Worm (Caenorhabditis elegans) whole organism, midembryonic: ENCODE data around the gene sax-1.

Source experiments
- T22C8.4 ChIP-seq: fragments of 200-800 bp; sonication (Bioruptor generic); IDR thresholded peaks from 2 replicates; pipeline ENCODE4 v1.3.6; 2022; ENCODE audit warnings: missing genetic modification characterization, missing compliant biosample characterization
- cog-1 ChIP-seq: sonication (generic microtip); optimal IDR thresholded peaks from 2 replicates; lab custom pipeline; 2016; ENCODE audit warnings: missing genetic modification characterization, missing compliant biosample characterization
- flt-1 ChIP-seq: fragments of 200-800 bp; sonication (Bioruptor generic); IDR thresholded peaks from 2 replicates; pipeline ENCODE4 v1.3.6; 2022; ENCODE audit warnings: missing genetic modification characterization, missing compliant biosample characterization
- klf-2 ChIP-seq: fragments of 200-800 bp; sonication (Bioruptor generic); conservative IDR thresholded peaks from 2 replicates; pipeline ENCODE4 v1.3.6; 2022; ENCODE audit warnings: missing genetic modification reagents, missing genetic modification characterization, missing compliant biosample characterization
- med-1 ChIP-seq: sonication (generic microtip); optimal IDR thresholded peaks from 2 replicates; lab custom pipeline; 2017; ENCODE audit warnings: missing genetic modification characterization, mild to moderate bottlenecking, missing compliant biosample characterization, antibody characterized with exemption, missing genetic modification reagents; ENCODE audit not compliant: insufficient read depth
- ref-1 ChIP-seq: fragments of 200-800 bp; sonication (Bioruptor generic); conservative IDR thresholded peaks from 2 replicates; pipeline ENCODE4 v1.3.6; 2022; ENCODE audit warnings: missing genetic modification reagents, missing genetic modification characterization, missing compliant biosample characterization
- tab-1 ChIP-seq: fragments of 200-800 bp; sonication (Bioruptor generic); IDR thresholded peaks from 2 replicates; pipeline ENCODE4 v1.3.6; 2022; ENCODE audit warnings: missing genetic modification characterization, missing compliant biosample characterization
- ztf-23 ChIP-seq: fragments of 200-800 bp; sonication (Bioruptor generic); IDR thresholded peaks from 2 replicates; pipeline ENCODE4 v1.3.6; 2022; ENCODE audit warnings: missing genetic modification reagents, missing genetic modification characterization, missing compliant biosample characterization
- ztf-29 ChIP-seq: fragments of 200-800 bp; sonication (Bioruptor generic); IDR thresholded peaks from 2 replicates; pipeline ENCODE4 v1.3.6; 2022; ENCODE audit warnings: missing genetic modification reagents, missing genetic modification characterization, missing compliant biosample characterization

sax-1 gene

DNA sequence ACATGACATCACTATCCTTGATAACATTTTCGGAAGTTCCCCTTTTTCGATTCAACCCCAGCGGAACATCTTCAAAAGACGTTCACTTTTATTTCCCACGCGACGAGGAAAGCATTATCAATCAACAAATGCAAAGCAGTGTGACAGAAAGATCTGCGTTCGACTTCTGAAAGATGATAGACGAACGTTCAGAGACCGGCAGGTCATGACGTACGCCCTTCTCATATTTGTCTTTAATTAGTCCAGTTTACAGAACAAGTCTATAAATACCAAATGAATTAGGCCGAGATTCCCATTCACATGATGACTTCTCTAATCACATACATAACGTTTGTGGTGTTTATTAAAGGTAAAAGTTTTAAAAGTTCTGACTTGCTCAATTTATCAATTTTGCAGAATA is 4.7 kb upstream of the sax-1 start, which contains the start of gene R11G1.11:
Gene R11G1.11 (plus strand): TSS at position 301 of the 400 bp plus-strand sequence.
- TF ChIP-seq med-1 (GFP tag; lab: Kevin White, UChicago) (no peak), klf-2 (GFP tag; lab: Robert Waterston, UW) (no peak), ref-1 (no peak)

DNA sequence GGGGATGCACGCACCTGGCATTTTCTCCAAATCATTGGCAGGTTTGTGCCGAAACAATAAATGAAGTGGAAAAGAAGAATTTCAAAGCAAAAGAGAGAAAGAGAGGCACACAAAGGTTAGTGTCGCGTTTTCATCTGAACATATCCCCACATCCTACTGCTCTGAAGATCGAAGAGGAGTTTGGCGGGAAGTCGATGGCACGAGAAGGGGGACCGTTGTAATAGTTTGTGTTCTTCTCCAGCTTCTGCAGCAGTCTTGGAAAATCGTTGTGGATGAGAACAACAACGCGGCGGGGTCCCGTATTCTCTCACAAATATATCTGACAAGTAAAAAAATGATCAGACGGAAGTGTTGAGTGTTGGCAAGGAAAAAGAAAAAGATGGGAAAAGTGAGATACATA is 4.0 kb downstream of the sax-1 start:
- TF ChIP-seq ztf-29: no peak
- TF ChIP-seq klf-2 (GFP tag; lab: Robert Waterston, UW): no peak
- no peak for TF ChIP-seq med-1 (GFP tag; lab: Kevin White, UChicago)
- no peak for TF ChIP-seq T22C8.4 (GFP tag; lab: Robert Waterston, UW)
- TF ChIP-seq ref-1: no peak
- TF ChIP-seq ztf-23 (GFP tag; lab: Robert Waterston, UW): no peak
- no peak for TF ChIP-seq cog-1

DNA sequence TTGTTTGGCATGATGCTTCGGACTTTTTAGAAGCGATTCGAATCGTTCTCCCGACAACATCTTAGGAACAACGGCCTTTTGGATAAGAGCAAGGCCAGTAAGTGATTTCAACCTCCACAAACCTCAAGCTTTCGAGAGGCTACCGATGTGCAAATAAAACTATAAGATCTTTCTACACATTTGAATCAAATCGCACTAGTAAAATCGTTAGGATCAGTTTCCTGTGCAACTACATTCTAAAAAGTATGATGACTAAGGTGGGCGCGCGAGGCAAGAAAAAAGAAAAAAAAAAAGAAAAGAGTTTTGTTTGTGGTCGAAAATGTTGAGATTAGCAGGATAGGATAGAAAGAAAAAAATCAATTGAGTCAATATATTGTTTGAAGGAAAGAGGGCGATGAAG is 5.2 kb downstream of the sax-1 start, which contains the start of gene tmem-24:
Gene tmem-24 (minus strand): TSS at position 101 of the 400 bp plus-strand sequence.
- TF ChIP-seq tab-1 (GFP tag; lab: Robert Waterston, UW) (no peak), T22C8.4 (GFP tag; lab: Robert Waterston, UW) (no peak), cog-1 (no peak), klf-2 (GFP tag; lab: Robert Waterston, UW) (no peak), ztf-23 (GFP tag; lab: Robert Waterston, UW) (no peak)

DNA sequence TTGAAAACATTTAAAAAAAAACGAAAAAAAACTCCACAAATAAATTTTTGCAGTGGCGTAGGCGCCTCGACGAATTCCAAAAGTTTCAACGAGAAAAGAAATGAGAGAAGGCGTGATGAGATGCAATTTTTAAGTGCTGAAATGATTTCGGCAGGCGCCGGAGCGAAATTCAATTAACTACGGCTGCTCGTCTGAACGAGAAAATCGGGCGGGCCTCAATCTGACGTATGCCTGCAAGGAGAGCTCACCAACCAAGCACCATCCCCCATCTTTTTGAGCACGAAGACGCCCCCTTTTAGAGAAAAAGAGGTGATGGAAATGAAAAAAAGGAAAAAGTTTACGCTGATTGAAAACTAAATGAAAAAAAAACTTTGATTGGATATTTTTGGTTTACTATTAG is 15.2 kb downstream of the sax-1 start:
- TF ChIP-seq flt-1 (GFP tag; lab: Robert Waterston, UW) (no peak), ztf-29 (no peak), ref-1 (no peak)

DNA sequence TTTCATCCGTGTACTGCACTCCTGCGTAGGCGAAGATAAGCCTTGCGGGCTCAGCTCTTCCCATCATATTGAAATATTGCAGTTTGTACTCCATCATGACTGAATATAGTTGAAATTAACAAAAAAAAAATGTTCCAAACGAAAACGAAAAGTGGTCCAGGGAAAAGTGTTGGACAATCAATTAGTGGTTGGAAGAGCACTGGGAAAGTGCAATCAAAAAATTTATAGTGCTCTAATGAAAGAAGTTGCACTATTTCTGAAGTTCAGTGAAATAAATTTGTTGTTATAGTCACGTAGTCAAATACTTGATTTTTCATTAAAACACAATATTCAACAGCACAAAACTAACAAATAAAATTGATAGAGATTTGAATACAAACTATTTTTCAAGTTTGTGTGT is 16.3 kb downstream of the sax-1 start, which contains the start of gene gst-11:
Gene gst-11 (minus strand): TSS at position 101 of the 400 bp plus-strand sequence.
- TF ChIP-seq cog-1: no peak
- TF ChIP-seq ztf-29: no peak
- TF ChIP-seq klf-2 (GFP tag; lab: Robert Waterston, UW): no peak
- TF ChIP-seq tab-1 (GFP tag; lab: Robert Waterston, UW): no peak
- no peak for TF ChIP-seq T22C8.4 (GFP tag; lab: Robert Waterston, UW)
- no peak for TF ChIP-seq flt-1 (GFP tag; lab: Robert Waterston, UW)
- no peak for TF ChIP-seq med-1 (GFP tag; lab: Kevin White, UChicago)
- TF ChIP-seq ztf-23 (GFP tag; lab: Robert Waterston, UW): no peak
- no peak for TF ChIP-seq ref-1

DNA sequence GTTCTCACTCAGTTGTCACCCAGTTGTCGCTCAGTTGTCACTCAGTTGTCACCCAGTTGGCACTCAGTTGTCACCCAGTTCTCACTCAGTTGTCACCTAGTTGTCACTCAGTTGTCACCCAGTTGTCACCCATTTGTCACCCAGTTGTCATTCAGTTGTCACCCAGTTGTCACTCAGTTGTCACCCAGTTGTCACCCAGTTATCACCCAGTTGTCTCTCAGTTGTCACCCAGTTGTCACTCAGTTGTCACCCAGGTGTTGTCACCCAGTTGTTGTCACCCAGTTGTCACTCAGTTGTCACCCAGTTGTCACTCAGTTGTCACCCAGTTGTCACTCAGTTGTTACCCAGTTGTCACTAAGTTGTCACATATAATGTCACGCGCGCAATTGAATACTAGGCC is 18.4 kb downstream of the sax-1 start:
- TF ChIP-seq ref-1: peak; percentile 43; the same call in 1 of the 2 replicates
- no peak for TF ChIP-seq flt-1 (GFP tag; lab: Robert Waterston, UW)
- TF ChIP-seq klf-2 (GFP tag; lab: Robert Waterston, UW): 0 out of 2 replicates have a peak, but pooled peaks have one; percentile 37
- TF ChIP-seq ztf-29: peak; percentile 49; the same call in 1 of the 2 replicates
- no peak for TF ChIP-seq med-1 (GFP tag; lab: Kevin White, UChicago)
- peak; percentile 23; the same call in 1 of the 2 replicates for TF ChIP-seq ztf-23 (GFP tag; lab: Robert Waterston, UW)
- TF ChIP-seq cog-1: no peak
- TF ChIP-seq tab-1 (GFP tag; lab: Robert Waterston, UW): peak; percentile 77
- no peak for TF ChIP-seq T22C8.4 (GFP tag; lab: Robert Waterston, UW)

DNA sequence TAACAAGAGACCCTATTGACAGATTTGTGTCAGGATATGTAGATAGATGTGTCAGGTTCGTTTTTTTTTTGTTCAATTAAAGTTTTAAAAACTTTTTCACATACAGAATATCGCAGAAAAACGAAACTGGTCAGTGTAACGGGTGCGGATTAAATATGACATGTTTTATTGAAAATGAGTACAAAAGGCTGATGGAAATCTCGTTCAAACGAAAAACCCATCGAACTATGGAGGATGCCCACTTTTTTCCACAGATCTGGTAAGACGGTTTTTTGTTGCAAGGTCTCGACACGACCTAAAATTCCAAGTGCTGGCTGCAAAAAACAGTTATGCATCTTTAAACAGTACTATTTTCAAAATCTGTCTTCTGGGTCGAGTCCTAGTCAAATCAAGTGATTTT is 19.9 kb downstream of the sax-1 start:
- no peak for TF ChIP-seq T22C8.4 (GFP tag; lab: Robert Waterston, UW)

DNA sequence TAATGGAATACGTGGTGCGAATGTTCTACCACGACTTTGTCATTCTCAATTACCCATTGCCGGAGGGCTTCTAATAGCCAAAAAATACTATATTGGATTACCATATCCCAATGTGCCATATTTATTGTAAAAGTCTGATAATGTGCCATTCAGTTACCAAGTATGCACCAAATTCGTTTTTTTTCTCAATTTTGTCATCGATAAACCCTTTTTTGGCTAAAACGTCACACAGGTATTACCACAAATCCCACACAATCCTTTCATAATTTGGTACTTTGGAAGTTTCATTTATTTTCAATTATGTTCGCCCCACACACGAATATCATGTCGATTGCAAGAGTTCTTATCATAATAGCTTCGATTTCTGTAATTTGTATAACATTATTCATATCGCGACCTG is 21.9 kb downstream of the sax-1 start, which contains the start of gene vep-2:
Gene vep-2 (plus strand): TSS at position 301 of the 400 bp plus-strand sequence.
- TF ChIP-seq ztf-23 (GFP tag; lab: Robert Waterston, UW): no peak
- no peak for TF ChIP-seq flt-1 (GFP tag; lab: Robert Waterston, UW)
- TF ChIP-seq T22C8.4 (GFP tag; lab: Robert Waterston, UW): no peak
- TF ChIP-seq ref-1: no peak
- no peak for TF ChIP-seq med-1 (GFP tag; lab: Kevin White, UChicago)
- TF ChIP-seq klf-2 (GFP tag; lab: Robert Waterston, UW): no peak
- TF ChIP-seq tab-1 (GFP tag; lab: Robert Waterston, UW): no peak
- no peak for TF ChIP-seq cog-1

DNA sequence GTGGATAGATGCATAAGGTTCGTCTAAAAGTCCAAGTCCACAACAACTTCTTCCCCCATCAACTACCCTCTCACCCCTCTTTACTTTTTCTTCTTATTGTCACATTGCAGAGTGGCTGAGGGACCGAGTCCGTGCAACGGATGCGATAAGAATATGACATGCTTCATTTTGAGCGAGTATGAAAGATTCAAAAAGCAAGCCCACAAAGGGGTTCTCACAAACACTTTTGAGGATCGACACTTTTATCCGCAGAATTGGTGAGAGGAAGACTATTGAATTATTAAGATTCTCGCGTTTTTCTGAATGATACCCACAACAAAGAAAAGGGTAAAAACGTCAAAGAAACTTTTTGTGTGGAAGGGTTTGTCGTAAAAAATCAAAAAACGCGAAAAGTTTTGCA is 24.4 kb downstream of the sax-1 start:
- TF ChIP-seq ref-1 (no peak), klf-2 (GFP tag; lab: Robert Waterston, UW) (no peak), ztf-23 (GFP tag; lab: Robert Waterston, UW) (no peak), flt-1 (GFP tag; lab: Robert Waterston, UW) (no peak), ztf-29 (no peak), cog-1 (no peak), tab-1 (GFP tag; lab: Robert Waterston, UW) (no peak), T22C8.4 (GFP tag; lab: Robert Waterston, UW) (no peak), med-1 (GFP tag; lab: Kevin White, UChicago) (no peak)

DNA sequence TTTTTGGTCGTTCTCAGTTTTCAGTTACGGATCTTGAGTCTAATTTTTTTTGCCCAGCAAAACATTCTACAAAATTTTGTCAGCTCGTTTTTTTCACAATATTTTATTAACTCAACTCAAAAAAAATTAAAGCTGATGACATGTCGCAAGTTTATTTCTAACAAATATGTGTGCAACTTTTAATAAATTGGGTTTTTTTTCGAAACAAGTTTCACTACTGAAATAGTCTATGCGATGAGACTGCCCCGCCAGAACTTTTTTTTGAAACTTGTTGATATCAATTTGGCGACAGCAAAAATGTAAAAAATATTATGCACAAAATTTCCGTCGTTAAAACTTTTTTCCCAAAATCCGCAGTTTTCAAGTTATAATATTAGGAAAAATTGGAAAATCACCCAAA is 26.8 kb downstream of the sax-1 start, which contains the start of gene C18B2.2:
Gene C18B2.2 (plus strand): TSS at position 301 of the 400 bp plus-strand sequence.
- TF ChIP-seq flt-1 (GFP tag; lab: Robert Waterston, UW) (no peak), ztf-29 (no peak), T22C8.4 (GFP tag; lab: Robert Waterston, UW) (no peak), tab-1 (GFP tag; lab: Robert Waterston, UW) (no peak)

DNA sequence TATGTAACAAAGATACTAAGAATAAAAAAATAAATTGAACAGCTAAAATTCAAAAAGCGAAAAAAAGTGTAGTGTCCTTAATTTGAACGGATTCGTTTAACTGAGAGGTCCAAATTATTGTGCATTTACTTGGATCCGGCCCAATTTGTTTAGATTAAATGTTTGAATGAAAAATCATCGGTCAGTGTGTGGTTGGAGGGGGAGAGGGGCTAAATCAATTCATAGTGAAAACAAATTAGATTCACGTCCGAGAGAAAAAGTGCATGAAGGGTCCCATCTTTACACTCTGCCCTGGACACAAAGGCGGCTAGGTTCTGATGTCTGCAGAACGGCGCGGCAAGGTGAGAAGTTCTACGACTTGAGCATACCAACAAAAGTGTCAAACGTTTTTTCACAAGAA is 31.1 kb downstream of the sax-1 start:
- no peak for TF ChIP-seq cog-1
- TF ChIP-seq tab-1 (GFP tag; lab: Robert Waterston, UW): no peak
- TF ChIP-seq klf-2 (GFP tag; lab: Robert Waterston, UW): no peak
- TF ChIP-seq ztf-29: no peak
- TF ChIP-seq T22C8.4 (GFP tag; lab: Robert Waterston, UW): no peak
- no peak for TF ChIP-seq flt-1 (GFP tag; lab: Robert Waterston, UW)
- TF ChIP-seq ztf-23 (GFP tag; lab: Robert Waterston, UW): no peak
- TF ChIP-seq med-1 (GFP tag; lab: Kevin White, UChicago): no peak
- TF ChIP-seq ref-1: no peak
